Worm (Caenorhabditis elegans) whole organism, L1 larva: ENCODE measurements around the gene Y1A5A.1.

Experiments used
- C04F5.9 ChIP-seq: sonication (generic microtip); optimal IDR thresholded peaks from 2 replicates; lab custom pipeline; 2016; ENCODE audit warnings: missing genetic modification characterization, missing compliant biosample characterization
- C16A3.4 ChIP-seq: fragments of 150-350 bp; optimal IDR thresholded peaks from 2 replicates; lab custom pipeline; 2014; ENCODE audit warnings: missing biosample characterization, missing genetic modification characterization
- F16B12.6 ChIP-seq: fragments of 150-350 bp; optimal IDR thresholded peaks from 2 replicates; lab custom pipeline; 2014; ENCODE audit warnings: missing biosample characterization, missing genetic modification characterization
- blmp-1 ChIP-seq: fragments of 150-350 bp; optimal IDR thresholded peaks from 2 replicates; lab custom pipeline; 2014; ENCODE audit warnings: missing biosample characterization, missing genetic modification characterization
- ceh-8 ChIP-seq: fragments of 200-800 bp; sonication (Bioruptor generic); optimal IDR thresholded peaks from 2 replicates; lab custom pipeline; 2018; ENCODE audit warnings: mild to moderate bottlenecking, missing genetic modification characterization, moderate library complexity, missing compliant biosample characterization
- ceh-82 ChIP-seq, 3 experiments: fragments of 150-350 bp in 1 of 3; sonication (generic microtip) in 2 of 3; optimal IDR thresholded peaks; 2 replicates each; lab custom pipeline; 2014 to 2017; ENCODE audit warnings: missing biosample characterization in 3 of 3, missing genetic modification characterization in 3 of 3
- ceh-88 ChIP-seq: fragments of 200-800 bp; sonication (Bioruptor generic); IDR thresholded peaks from 2 replicates; pipeline ENCODE4 v1.3.6; 2022; ENCODE audit warnings: missing genetic modification characterization, missing compliant biosample characterization
- ceh-90 ChIP-seq: sonication (generic microtip); optimal IDR thresholded peaks from 2 replicates; lab custom pipeline; 2016; ENCODE audit warnings: missing genetic modification characterization, missing compliant biosample characterization
- ces-1 ChIP-seq: fragments of 150-350 bp; optimal IDR thresholded peaks from 2 replicates; lab custom pipeline; 2014; ENCODE audit warnings: missing biosample characterization, missing genetic modification reagents, missing genetic modification characterization
- dsc-1 ChIP-seq: sonication (generic microtip); optimal IDR thresholded peaks from 2 replicates; lab custom pipeline; 2016; ENCODE audit warnings: mild to moderate bottlenecking, missing genetic modification characterization, missing compliant biosample characterization
- efl-3 ChIP-seq: fragments of 200-800 bp; sonication (Bioruptor generic); optimal IDR thresholded peaks from 2 replicates; lab custom pipeline; 2018; ENCODE audit warnings: mild to moderate bottlenecking, missing genetic modification characterization, missing compliant biosample characterization
- egl-13 ChIP-seq: sonication (generic microtip); optimal IDR thresholded peaks from 2 replicates; lab custom pipeline; 2016; ENCODE audit warnings: missing genotype, missing genetic modification reagents, missing genetic modification characterization, missing compliant biosample characterization
- elt-2 ChIP-seq: sonication (generic microtip); optimal IDR thresholded peaks from 2 replicates; lab custom pipeline; 2016; ENCODE audit warnings: missing genetic modification characterization, mild to moderate bottlenecking, inconsistent platforms, missing compliant biosample characterization, missing genetic modification reagents
- ets-5 ChIP-seq: fragments of 200-800 bp; sonication (Bioruptor generic); IDR thresholded peaks from 2 replicates; pipeline ENCODE4 v1.3.6; 2022; ENCODE audit warnings: missing genetic modification characterization, missing compliant biosample characterization
- fkh-10 ChIP-seq: sonication (generic microtip); optimal IDR thresholded peaks from 2 replicates; lab custom pipeline; 2017; ENCODE audit warnings: missing biosample characterization, missing genetic modification reagents, missing genetic modification characterization
- fkh-4 ChIP-seq: sonication (generic microtip); optimal IDR thresholded peaks from 2 replicates; lab custom pipeline; 2016; ENCODE audit warnings: missing compliant biosample characterization, missing genetic modification characterization, borderline replicate concordance
- hpl-2 ChIP-seq: fragments of 150-350 bp; optimal IDR thresholded peaks from 2 replicates; lab custom pipeline; 2014; ENCODE audit warnings: missing biosample characterization, missing genetic modification reagents, missing genetic modification characterization
- irx-1 ChIP-seq: sonication (generic microtip); optimal IDR thresholded peaks from 2 replicates; lab custom pipeline; 2016; ENCODE audit warnings: missing genetic modification characterization, missing compliant biosample characterization
- lin-13 ChIP-seq: fragments of 150-350 bp; optimal IDR thresholded peaks from 2 replicates; lab custom pipeline; 2014; ENCODE audit warnings: missing biosample characterization, missing genetic modification reagents, missing genetic modification characterization
- lin-14 ChIP-seq: fragments of 200-800 bp; sonication (Bioruptor generic); optimal IDR thresholded peaks from 2 replicates; lab custom pipeline; 2018; ENCODE audit warnings: mild to moderate bottlenecking, missing genetic modification characterization, moderate library complexity, missing compliant biosample characterization
- lin-15B ChIP-seq: fragments of 150-350 bp; sonication (generic microtip); optimal IDR thresholded peaks from 3 replicates; lab custom pipeline; 2014; ENCODE audit warnings: missing biosample characterization, missing genetic modification characterization
- lin-35 ChIP-seq, 2 experiments: fragments of 150-350 bp; optimal IDR thresholded peaks; 2 replicates each; lab custom pipeline; 2014; ENCODE audit warnings: missing biosample characterization in 2 of 2, missing genetic modification characterization in 2 of 2, missing genetic modification reagents in 2 of 2
- lir-3 ChIP-seq: sonication (generic microtip); optimal IDR thresholded peaks from 2 replicates; lab custom pipeline; 2016; ENCODE audit warnings: mild to moderate bottlenecking, missing genetic modification characterization, moderate library complexity, missing compliant biosample characterization; ENCODE audit not compliant: poor library complexity
- lsy-2 ChIP-seq, 2 experiments: fragments of 150-350 bp; optimal IDR thresholded peaks; 2 replicates each; lab custom pipeline; 2014; ENCODE audit warnings: missing biosample characterization in 2 of 2, missing genetic modification characterization in 2 of 2
- mab-9 ChIP-seq: fragments of 200-800 bp; sonication (Bioruptor generic); IDR thresholded peaks from 2 replicates; pipeline ENCODE4 v1.3.6; 2022; ENCODE audit warnings: missing genetic modification reagents, missing genetic modification characterization, missing compliant biosample characterization
- mep-1 ChIP-seq: fragments of 150-350 bp; optimal IDR thresholded peaks from 2 replicates; lab custom pipeline; 2014; ENCODE audit warnings: missing biosample characterization, missing genetic modification characterization
- nhr-19 ChIP-seq: fragments of 200-800 bp; sonication (Bioruptor generic); conservative IDR thresholded peaks from 2 replicates; pipeline ENCODE4 v1.3.6; 2022; ENCODE audit warnings: missing genetic modification characterization, missing compliant biosample characterization
- nhr-71 ChIP-seq: sonication (generic microtip); optimal IDR thresholded peaks from 2 replicates; lab custom pipeline; 2016; ENCODE audit warnings: mild to moderate bottlenecking, missing genetic modification characterization, moderate library complexity, missing compliant biosample characterization
- nhr-76 ChIP-seq: sonication (generic microtip); optimal IDR thresholded peaks from 2 replicates; lab custom pipeline; 2017; ENCODE audit warnings: missing biosample characterization, missing genetic modification characterization
- nhr-85 ChIP-seq: sonication (generic microtip); peaks from one replicate; lab custom pipeline; 2016; ENCODE audit warnings: missing genetic modification characterization, inconsistent platforms, missing compliant biosample characterization
- nhr-90 ChIP-seq: sonication (generic microtip); optimal IDR thresholded peaks from 2 replicates; lab custom pipeline; 2016; ENCODE audit warnings: mild to moderate bottlenecking, missing genetic modification characterization, missing compliant biosample characterization; ENCODE audit not compliant: poor library complexity
- pag-3 ChIP-seq: sonication (generic microtip); optimal IDR thresholded peaks from 2 replicates; lab custom pipeline; 2017; ENCODE audit warnings: missing genetic modification characterization, mild to moderate bottlenecking, missing compliant biosample characterization, antibody characterized with exemption, borderline replicate concordance; ENCODE audit not compliant: insufficient read depth
- pax-3 ChIP-seq: fragments of 200-800 bp; sonication (Bioruptor generic); optimal IDR thresholded peaks from 2 replicates; lab custom pipeline; 2018; ENCODE audit warnings: mild to moderate bottlenecking, missing genetic modification characterization, moderate library complexity, missing compliant biosample characterization
- rnt-1 ChIP-seq: sonication (generic microtip); optimal IDR thresholded peaks from 2 replicates; lab custom pipeline; 2016; ENCODE audit warnings: mild to moderate bottlenecking, missing genetic modification characterization, moderate library complexity, missing compliant biosample characterization
- skn-1 ChIP-seq: fragments of 150-350 bp; optimal IDR thresholded peaks from 2 replicates; lab custom pipeline; 2014; ENCODE audit warnings: missing biosample characterization, missing genetic modification characterization
- snu-23 ChIP-seq: sonication (generic microtip); optimal IDR thresholded peaks from 2 replicates; lab custom pipeline; 2016; ENCODE audit warnings: missing genetic modification characterization, missing compliant biosample characterization
- sox-4 ChIP-seq: sonication (generic microtip); optimal IDR thresholded peaks from 2 replicates; lab custom pipeline; 2016; ENCODE audit warnings: missing genetic modification characterization, missing compliant biosample characterization
- sptf-1 ChIP-seq: fragments of 150-350 bp; optimal IDR thresholded peaks from 2 replicates; lab custom pipeline; 2014; ENCODE audit warnings: missing biosample characterization, missing genetic modification characterization
- tbx-2 ChIP-seq: sonication (generic microtip); optimal IDR thresholded peaks from 2 replicates; lab custom pipeline; 2016; ENCODE audit warnings: missing genetic modification characterization, missing compliant biosample characterization
- tlp-1 ChIP-seq: fragments of 150-350 bp; optimal IDR thresholded peaks from 2 replicates; lab custom pipeline; 2014; ENCODE audit warnings: missing biosample characterization, missing genetic modification characterization
- unc-62 ChIP-seq: fragments of 150-350 bp; optimal IDR thresholded peaks from 2 replicates; lab custom pipeline; 2014; ENCODE audit warnings: missing biosample characterization, missing genetic modification reagents, missing genetic modification characterization
- unc-86 ChIP-seq: sonication (generic microtip); optimal IDR thresholded peaks from 2 replicates; lab custom pipeline; 2016; ENCODE audit warnings: missing genetic modification characterization, missing compliant biosample characterization
- unc-98 ChIP-seq: fragments of 200-800 bp; sonication (Bioruptor generic); IDR thresholded peaks from 2 replicates; pipeline ENCODE4 v1.3.6; 2022; ENCODE audit warnings: missing genetic modification characterization, missing compliant biosample characterization
- vab-15 ChIP-seq: sonication (generic microtip); optimal IDR thresholded peaks from 2 replicates; lab custom pipeline; 2017; ENCODE audit warnings: missing genotype, mild to moderate bottlenecking, missing genetic modification characterization, missing compliant biosample characterization
- xbp-1 ChIP-seq: sonication (generic microtip); optimal IDR thresholded peaks from 2 replicates; lab custom pipeline; 2016; ENCODE audit warnings: missing genetic modification characterization, missing compliant biosample characterization
- ztf-11 ChIP-seq, 2 experiments: sonication (generic microtip); optimal IDR thresholded peaks; 2 replicates each; lab custom pipeline; 2016 to 2017; ENCODE audit warnings: missing genetic modification characterization in 2 of 2, missing biosample characterization in 1 of 2, missing compliant biosample characterization in 1 of 2
- ztf-4 ChIP-seq: fragments of 150-350 bp; optimal IDR thresholded peaks from 2 replicates; lab custom pipeline; 2014; ENCODE audit warnings: missing biosample characterization, missing genetic modification characterization

Y1A5A.1 gene

DNA sequence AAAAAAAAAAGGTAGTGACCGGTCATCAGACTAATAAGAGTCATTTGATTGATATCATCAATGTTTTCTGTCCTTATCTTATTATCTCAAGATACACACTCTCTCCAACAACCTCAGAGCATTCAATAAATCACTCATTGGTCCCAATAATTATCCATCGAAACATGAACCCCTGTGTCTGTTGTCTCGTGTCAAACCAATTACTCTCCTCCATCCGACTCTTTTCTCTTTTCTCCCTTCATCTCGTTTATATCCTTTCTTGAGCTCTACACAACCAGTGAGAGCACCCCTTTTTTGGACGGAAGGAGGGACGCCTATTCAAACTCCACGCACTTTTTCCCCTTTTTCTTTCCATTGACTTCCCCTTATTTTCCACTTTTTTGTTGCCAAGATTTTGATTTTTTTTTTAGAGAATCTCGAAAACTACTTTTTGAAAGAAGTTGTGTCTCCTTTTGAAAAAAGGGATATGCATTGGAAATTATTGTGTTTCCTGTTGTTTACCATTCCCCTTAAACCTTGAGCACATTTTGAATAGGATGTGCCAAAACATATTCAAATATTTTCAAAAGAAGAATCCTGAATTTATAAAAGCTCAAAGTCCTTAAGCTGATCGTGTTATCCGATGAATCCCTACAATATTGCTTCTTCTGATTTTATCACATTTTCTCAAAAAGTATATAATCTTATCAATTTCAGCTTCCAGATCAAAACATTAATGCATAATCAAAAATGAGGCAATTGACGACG, 19.2 kb upstream of the Y1A5A.1 start, which contains the start of gene pxd-1:
Gene pxd-1, plus strand, starts transcription at position 697 of the 747 bp plus-strand sequence.
- peak; percentile 55 for TF ChIP-seq nhr-71 (tag; lab: Kevin White, UChicago)
- TF ChIP-seq nhr-19 (GFP tag; lab: Robert Waterston, UW): 0 out of 2 replicates have a peak, but pooled peaks have one; percentile 3
- TF ChIP-seq irx-1 (tag; lab: Kevin White, UChicago): peak; percentile 12
- TF ChIP-seq skn-1 (tag; lab: Kevin White, UChicago): peak; percentile 4
- TF ChIP-seq vab-15 (tag; lab: Kevin White, UChicago): peak; percentile 37
- peak; percentile 78 for TF ChIP-seq lin-14
- no peak for TF ChIP-seq mab-9
- TF ChIP-seq sptf-1 (tag; lab: Kevin White, UChicago): no peak
- no peak for TF ChIP-seq sox-4 (tag; lab: Kevin White, UChicago)
- TF ChIP-seq lin-35 (GFP tag; optimal IDR thresholded peaks at IDR 0.05; lab: Kevin White, UChicago): peak; percentile 5 to 8
- no peak for TF ChIP-seq ceh-82 (tag; optimal IDR thresholded peaks at IDR 0.05; lab: Kevin White, UChicago)
- TF ChIP-seq nhr-85 (tag; lab: Kevin White, UChicago): peak; percentile 13
- TF ChIP-seq pax-3: no peak
- TF ChIP-seq F16B12.6 (tag; lab: Kevin White, UChicago): no peak
- TF ChIP-seq lsy-2 (tag; optimal IDR thresholded peaks at IDR 0.05; lab: Kevin White, UChicago): peak; percentile 4 to 37
- TF ChIP-seq nhr-90 (tag; lab: Kevin White, UChicago): no peak
- TF ChIP-seq ceh-90 (tag; lab: Kevin White, UChicago): no peak
- TF ChIP-seq mep-1 (tag; lab: Kevin White, UChicago): no peak
- peak; percentile 58 for TF ChIP-seq rnt-1 (tag; lab: Kevin White, UChicago)
- TF ChIP-seq ets-5 (GFP tag; lab: Robert Waterston, UW): no peak
- TF ChIP-seq fkh-10 (GFP tag; lab: Kevin White, UChicago): peak; percentile 56
- TF ChIP-seq ztf-11 (tag; optimal IDR thresholded peaks at IDR 0.05; lab: Kevin White, UChicago): no peak
- peak; percentile 18 for TF ChIP-seq snu-23
- TF ChIP-seq dsc-1 (tag; lab: Kevin White, UChicago): peak; percentile 31
- TF ChIP-seq, all 84 proteins: peak for 13

DNA sequence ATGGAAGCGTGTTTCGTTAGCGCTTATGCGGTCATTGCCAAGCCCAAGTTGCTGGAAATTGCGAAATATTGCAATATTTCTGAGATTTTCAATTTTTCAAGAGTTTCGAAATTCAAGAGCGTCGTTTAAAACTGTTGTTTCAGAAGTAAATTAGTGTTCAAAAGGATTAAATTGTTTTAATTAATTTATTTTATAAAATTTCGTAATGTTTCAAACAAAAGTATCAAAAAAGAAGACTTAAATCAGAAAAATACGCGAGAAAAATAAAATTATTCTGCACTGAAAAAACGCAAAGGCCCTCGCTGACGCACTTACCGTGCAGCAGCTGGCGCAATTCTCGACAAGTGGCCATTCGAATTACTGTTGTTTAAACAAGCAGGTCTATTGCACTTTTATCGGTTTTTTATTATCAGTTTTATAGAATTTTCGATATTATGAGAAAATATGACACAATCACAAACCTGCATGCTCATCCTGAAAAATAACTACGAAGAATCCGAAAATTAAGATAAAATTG, 17.7 kb upstream of the Y1A5A.1 start, which contains the start of gene tif-1A:
Gene tif-1A, minus strand, starts transcription at position 51 of the 517 bp plus-strand sequence.
- peak; percentile 53 for TF ChIP-seq pax-3
- TF ChIP-seq ztf-11 (tag; optimal IDR thresholded peaks at IDR 0.05; lab: Kevin White, UChicago): peak in 1 of 2 experiments; percentile 61
- no peak for TF ChIP-seq pag-3 (tag; lab: Kevin White, UChicago)
- peak; percentile 83 for TF ChIP-seq nhr-19 (GFP tag; lab: Robert Waterston, UW)
- TF ChIP-seq egl-13 (tag; lab: Kevin White, UChicago): peak; percentile 63
- TF ChIP-seq hpl-2 (GFP tag; lab: Kevin White, UChicago): peak; percentile 76
- TF ChIP-seq nhr-71 (tag; lab: Kevin White, UChicago): peak; percentile 90
- TF ChIP-seq dsc-1 (tag; lab: Kevin White, UChicago): peak; percentile 82
- TF ChIP-seq fkh-4 (tag; lab: Kevin White, UChicago): peak; percentile 34
- peak; percentile 69 for TF ChIP-seq lin-13 (GFP tag; lab: Kevin White, UChicago)
- TF ChIP-seq xbp-1 (tag; lab: Kevin White, UChicago): peak; percentile 83
- peak; percentile 31 for TF ChIP-seq ztf-4 (tag; lab: Kevin White, UChicago)
- TF ChIP-seq lin-15B (tag; lab: Kevin White, UChicago): peak; percentile 67
- peak; percentile 76 for TF ChIP-seq unc-86 (tag; lab: Kevin White, UChicago)
- TF ChIP-seq tlp-1 (tag; lab: Kevin White, UChicago): no peak
- TF ChIP-seq lir-3 (tag; lab: Kevin White, UChicago): peak; percentile 10
- TF ChIP-seq C04F5.9 (tag; lab: Kevin White, UChicago): peak; percentile 64
- TF ChIP-seq nhr-85 (tag; lab: Kevin White, UChicago): peak; percentile 89
- no peak for TF ChIP-seq efl-3
- TF ChIP-seq blmp-1 (tag; lab: Kevin White, UChicago): peak; percentile 59
- TF ChIP-seq irx-1 (tag; lab: Kevin White, UChicago): peak; percentile 77
- peak; percentile 90 for TF ChIP-seq elt-2 (tag; lab: Kevin White, UChicago)
- TF ChIP-seq ces-1 (GFP tag; lab: Kevin White, UChicago): no peak
- TF ChIP-seq nhr-76 (tag; lab: Kevin White, UChicago): no peak
- no peak for TF ChIP-seq unc-62 (GFP tag; lab: Kevin White, UChicago)
- TF ChIP-seq ceh-8 (GFP tag; lab: Kevin White, UChicago): peak; percentile 14
- peak; percentile 83 for TF ChIP-seq C16A3.4
- TF ChIP-seq ceh-90 (tag; lab: Kevin White, UChicago): no peak
- peak; percentile 51; the same call in 1 of the 2 replicates for TF ChIP-seq ceh-88
- peak; percentile 82 for TF ChIP-seq tbx-2 (tag; lab: Kevin White, UChicago)
- TF ChIP-seq unc-98 (GFP tag; lab: Robert Waterston, UW): no peak
